Worm (Caenorhabditis elegans) whole organism, young adult: ENCODE results near the gene lact-6.

Experiments used
- B0336.3 ChIP-seq: fragments of 200-800 bp; sonication (Bioruptor generic); IDR thresholded peaks from 2 replicates; pipeline ENCODE4 v1.3.6; 2022; ENCODE audit warnings: missing genetic modification characterization, missing compliant biosample characterization
- F22D6.2 ChIP-seq: sonication (generic microtip); optimal IDR thresholded peaks from 2 replicates; lab custom pipeline; 2016; ENCODE audit warnings: mild to moderate bottlenecking, missing genetic modification characterization, missing compliant biosample characterization
- F49E8.2 ChIP-seq: sonication (generic microtip); optimal IDR thresholded peaks from 3 replicates; lab custom pipeline; 2017; ENCODE audit warnings: missing genetic modification characterization, mild to moderate bottlenecking, missing compliant biosample characterization, antibody characterized with exemption, moderate library complexity; ENCODE audit not compliant: insufficient read depth
- F55B11.4 ChIP-seq: sonication (generic microtip); optimal IDR thresholded peaks from 2 replicates; lab custom pipeline; 2016; ENCODE audit warnings: missing compliant biosample characterization, missing genetic modification characterization, borderline replicate concordance; ENCODE audit not compliant: insufficient read depth
- aptf-3 ChIP-seq: fragments of 200-800 bp; sonication (Bioruptor generic); IDR thresholded peaks from 2 replicates; pipeline ENCODE4 v1.3.6; 2022; ENCODE audit warnings: missing genetic modification characterization, missing compliant biosample characterization
- atf-7 ChIP-seq: sonication (generic microtip); optimal IDR thresholded peaks from 2 replicates; lab custom pipeline; 2017; ENCODE audit warnings: mild to moderate bottlenecking, missing genetic modification characterization, missing compliant biosample characterization
- attf-6 ChIP-seq: fragments of 200-800 bp; sonication (Bioruptor generic); IDR thresholded peaks from 2 replicates; pipeline ENCODE4 v1.3.6; 2022; ENCODE audit warnings: missing genetic modification reagents, missing genetic modification characterization, missing compliant biosample characterization
- ccch-3 ChIP-seq: fragments of 200-800 bp; sonication (Bioruptor generic); optimal IDR thresholded peaks from 2 replicates; lab custom pipeline; 2018; ENCODE audit warnings: mild to moderate bottlenecking, missing genetic modification characterization, missing compliant biosample characterization
- cebp-1 ChIP-seq, 2 experiments: fragments of 200-800 bp in 1 of 2; sonication (Bioruptor generic) in 1 of 2; sonication (generic microtip) in 1 of 2; IDR thresholded peaks in 1 of 2; optimal IDR thresholded peaks in 1 of 2; 2 replicates each; pipeline versions ENCODE4 v1.3.6 to Lab custom; 2017 to 2022; ENCODE audit warnings: missing compliant biosample characterization in 2 of 2, missing genetic modification characterization in 2 of 2, mild to moderate bottlenecking in 1 of 2, missing genetic modification reagents in 1 of 2, moderate library complexity in 1 of 2
- die-1 ChIP-seq: sonication (generic microtip); optimal IDR thresholded peaks from 2 replicates; lab custom pipeline; 2016; ENCODE audit warnings: missing genotype, mild to moderate bottlenecking, missing genetic modification characterization, missing compliant biosample characterization
- dox-1 ChIP-seq: fragments of 200-800 bp; sonication (Bioruptor generic); IDR thresholded peaks from 2 replicates; pipeline ENCODE4 v1.3.6; 2022; ENCODE audit warnings: missing genetic modification reagents, missing genetic modification characterization, missing compliant biosample characterization
- dpl-1 ChIP-seq: fragments of 150-350 bp; optimal IDR thresholded peaks from 2 replicates; lab custom pipeline; 2014; ENCODE audit warnings: missing biosample characterization, missing genetic modification reagents, missing genetic modification characterization
- egl-44 ChIP-seq: fragments of 200-800 bp; sonication (Bioruptor generic); IDR thresholded peaks from 2 replicates; pipeline ENCODE4 v1.3.6; 2022; ENCODE audit warnings: missing genetic modification reagents, missing genetic modification characterization, missing compliant biosample characterization
- egrh-3 ChIP-seq: fragments of 200-800 bp; sonication (Bioruptor generic); IDR thresholded peaks from 2 replicates; pipeline ENCODE4 v1.3.6; 2022; ENCODE audit warnings: missing genetic modification reagents, missing genetic modification characterization, missing compliant biosample characterization
- ekl-4 ChIP-seq: fragments of 200-800 bp; sonication (Bioruptor generic); IDR thresholded peaks from 2 replicates; pipeline ENCODE4 v1.3.6; 2022; ENCODE audit warnings: missing genetic modification reagents, missing genetic modification characterization, missing compliant biosample characterization
- fkh-3 ChIP-seq: sonication (generic microtip); optimal IDR thresholded peaks from 2 replicates; lab custom pipeline; 2016; ENCODE audit warnings: mild to moderate bottlenecking, missing genetic modification characterization, missing compliant biosample characterization
- hlh-26 ChIP-seq: fragments of 200-800 bp; sonication (Bioruptor generic); conservative IDR thresholded peaks from 2 replicates; pipeline ENCODE4 v1.3.6; 2022; ENCODE audit warnings: missing genetic modification reagents, missing genetic modification characterization, missing compliant biosample characterization
- hmg-20 ChIP-seq: fragments of 200-800 bp; sonication (Bioruptor generic); IDR thresholded peaks from 2 replicates; pipeline ENCODE4 v1.3.6; 2022; ENCODE audit warnings: missing genetic modification reagents, missing genetic modification characterization, missing compliant biosample characterization
- hrde-1 ChIP-seq: sonication (generic microtip); optimal IDR thresholded peaks from 2 replicates; lab custom pipeline; 2016; ENCODE audit warnings: missing genetic modification characterization, mild to moderate bottlenecking, missing compliant biosample characterization, moderate library complexity, missing genotype, missing genetic modification reagents, borderline replicate concordance
- hsf-1 ChIP-seq: fragments of 200-800 bp; sonication (Bioruptor generic); IDR thresholded peaks from 2 replicates; pipeline ENCODE4 v1.3.6; 2022; ENCODE audit warnings: missing genetic modification reagents, missing genetic modification characterization, missing compliant biosample characterization
- lag-1 ChIP-seq: fragments of 200-800 bp; sonication (Bioruptor generic); IDR thresholded peaks from 2 replicates; pipeline ENCODE4 v1.3.6; 2022; ENCODE audit warnings: missing genetic modification reagents, missing genetic modification characterization, missing compliant biosample characterization
- let-526 ChIP-seq: fragments of 200-800 bp; sonication (Bioruptor generic); IDR thresholded peaks from 2 replicates; pipeline ENCODE4 v1.3.6; 2022; ENCODE audit warnings: missing genetic modification reagents, missing genetic modification characterization, missing compliant biosample characterization
- let-607 ChIP-seq, 2 experiments: fragments of 200-800 bp in 1 of 2; sonication (Bioruptor generic) in 1 of 2; sonication (generic microtip) in 1 of 2; optimal IDR thresholded peaks; 2 replicates each; lab custom pipeline; 2016 to 2018; ENCODE audit warnings: mild to moderate bottlenecking in 2 of 2, missing compliant biosample characterization in 2 of 2, missing genetic modification characterization in 2 of 2, moderate library complexity in 2 of 2, missing genotype in 1 of 2
- lin-54 ChIP-seq: fragments of 200-800 bp; sonication (Bioruptor generic); optimal IDR thresholded peaks from 2 replicates; lab custom pipeline; 2018; ENCODE audit warnings: mild to moderate bottlenecking, missing genetic modification characterization, missing compliant biosample characterization
- lir-1 ChIP-seq: fragments of 200-800 bp; sonication (Bioruptor generic); conservative IDR thresholded peaks from 2 replicates; pipeline ENCODE4 v1.3.6; 2022; ENCODE audit warnings: missing genetic modification reagents, missing genetic modification characterization, missing compliant biosample characterization
- lsl-1 ChIP-seq: fragments of 200-800 bp; sonication (Bioruptor generic); optimal IDR thresholded peaks from 2 replicates; lab custom pipeline; 2018; ENCODE audit warnings: mild to moderate bottlenecking, missing genetic modification characterization, moderate library complexity, missing compliant biosample characterization
- madf-3 ChIP-seq: fragments of 200-800 bp; sonication (Bioruptor generic); IDR thresholded peaks from 2 replicates; pipeline ENCODE4 v1.3.6; 2022; ENCODE audit warnings: missing genetic modification reagents, missing genetic modification characterization, missing compliant biosample characterization
- nfya-1 ChIP-seq: sonication (generic microtip); optimal IDR thresholded peaks from 2 replicates; lab custom pipeline; 2017; ENCODE audit warnings: antibody characterized with exemption, missing compliant biosample characterization, missing genetic modification characterization, borderline replicate concordance; ENCODE audit not compliant: insufficient read depth
- nfya-2 ChIP-seq: fragments of 200-800 bp; sonication (Bioruptor generic); IDR thresholded peaks from 2 replicates; pipeline ENCODE4 v1.3.6; 2022; ENCODE audit warnings: missing genetic modification reagents, missing genetic modification characterization, missing compliant biosample characterization
- nfyb-1 ChIP-seq: fragments of 200-800 bp; sonication (Bioruptor generic); IDR thresholded peaks from 2 replicates; pipeline ENCODE4 v1.3.6; 2022; ENCODE audit warnings: missing genetic modification reagents, missing genetic modification characterization, missing compliant biosample characterization
- nhr-80 ChIP-seq: sonication (generic microtip); optimal IDR thresholded peaks from 2 replicates; lab custom pipeline; 2016; ENCODE audit warnings: missing genetic modification characterization, missing compliant biosample characterization
- rec-8 ChIP-seq, 2 experiments: sonication (generic microtip); optimal IDR thresholded peaks; 2 replicates each; lab custom pipeline; 2016; ENCODE audit warnings: mild to moderate bottlenecking in 2 of 2, missing genetic modification characterization in 2 of 2, missing genetic modification reagents in 2 of 2, missing genotype in 2 of 2, missing biosample characterization in 1 of 2, missing compliant biosample characterization in 1 of 2, moderate library complexity in 1 of 2
- sdz-38 ChIP-seq: sonication (generic microtip); optimal IDR thresholded peaks from 2 replicates; lab custom pipeline; 2016; ENCODE audit warnings: missing genotype, missing genetic modification characterization, missing compliant biosample characterization
- sea-2 ChIP-seq: fragments of 200-800 bp; sonication (Bioruptor generic); IDR thresholded peaks from 2 replicates; pipeline ENCODE4 v1.3.6; 2022; ENCODE audit warnings: missing genetic modification characterization, missing compliant biosample characterization
- tbp1 ChIP-seq: fragments of 200-800 bp; sonication (Bioruptor generic); optimal IDR thresholded peaks from 2 replicates; lab custom pipeline; 2018; ENCODE audit warnings: mild to moderate bottlenecking, missing genetic modification characterization, missing compliant biosample characterization
- zfh-2 ChIP-seq: fragments of 200-800 bp; sonication (Bioruptor generic); conservative IDR thresholded peaks from 2 replicates; pipeline ENCODE4 v1.3.6; 2022; ENCODE audit warnings: missing genetic modification reagents, missing genetic modification characterization, missing compliant biosample characterization
- ztf-25 ChIP-seq: fragments of 200-800 bp; sonication (Bioruptor generic); IDR thresholded peaks from 2 replicates; pipeline ENCODE4 v1.3.6; 2022; ENCODE audit warnings: missing genetic modification reagents, missing genetic modification characterization, missing compliant biosample characterization
- ztf-28 ChIP-seq: fragments of 200-800 bp; sonication (Bioruptor generic); IDR thresholded peaks from 2 replicates; pipeline ENCODE4 v1.3.6; 2022; ENCODE audit warnings: missing genetic modification reagents, missing genetic modification characterization, missing compliant biosample characterization

Gene lact-6

DNA sequence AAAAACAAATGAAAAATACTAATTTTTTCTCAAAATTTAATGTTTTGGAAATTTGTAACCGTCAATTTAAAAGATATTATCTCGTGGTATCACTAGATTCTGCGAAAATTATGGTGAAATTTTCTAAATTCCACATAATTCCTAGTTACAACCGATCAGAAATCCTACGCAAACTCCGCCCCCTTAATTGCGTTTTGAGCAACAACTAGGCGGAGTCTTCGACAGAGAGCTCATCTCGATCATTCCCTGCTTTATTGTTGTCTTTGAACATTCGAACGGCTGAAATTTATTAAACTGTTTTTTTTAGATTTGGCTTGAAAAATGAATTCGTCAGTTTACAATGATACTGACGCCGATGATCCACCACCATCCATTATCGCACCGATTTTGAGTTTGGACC is 31.7 kb downstream of the lact-6 start, which contains the start of gene T02D1.4:
Gene T02D1.4, plus strand, starts transcription at position 301 of the 400 bp plus-strand sequence.
- no peak for TF ChIP-seq fkh-3
- no peak for TF ChIP-seq let-526 (GFP tag; lab: Robert Waterston, UW)
- TF ChIP-seq rec-8 (tag; optimal IDR thresholded peaks at IDR 0.05; lab: Kevin White, UChicago), result no peak
- no peak for TF ChIP-seq F22D6.2 (tag; lab: Kevin White, UChicago)
- TF ChIP-seq lag-1 (GFP tag; lab: Robert Waterston, UW), result no peak
- TF ChIP-seq madf-3 (GFP tag; lab: Robert Waterston, UW), result no peak
- no peak for TF ChIP-seq hmg-20
- no peak for TF ChIP-seq egl-44 (GFP tag; lab: Robert Waterston, UW)
- no peak for TF ChIP-seq nfya-2 (GFP tag; lab: Robert Waterston, UW)
- TF ChIP-seq dpl-1, result no peak

DNA sequence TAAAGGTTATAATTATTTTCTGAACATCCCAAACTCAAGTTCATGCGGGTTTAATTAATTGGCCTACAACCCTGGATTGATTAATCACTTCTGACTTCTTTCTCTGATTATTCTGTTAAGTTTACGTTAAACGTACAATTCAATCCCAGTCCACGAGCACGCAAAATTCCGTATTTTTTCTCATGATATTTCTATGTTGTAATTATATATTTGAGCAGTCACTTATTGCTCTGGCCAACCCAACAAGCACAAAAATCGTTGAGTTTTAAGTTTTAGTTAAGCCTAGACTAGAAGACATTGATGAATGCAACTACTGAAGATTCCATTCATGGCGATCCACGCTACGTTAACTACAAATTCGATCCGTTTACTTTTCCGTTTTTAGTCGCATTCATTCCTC is 35.3 kb downstream of the lact-6 start, which contains the start of gene sru-15:
Gene sru-15, plus strand, starts transcription at position 301 of the 400 bp plus-strand sequence.
- TF ChIP-seq ekl-4 (GFP tag; lab: Robert Waterston, UW), result no peak
- TF ChIP-seq hlh-26, result no peak
- no peak for TF ChIP-seq attf-6 (GFP tag; lab: Robert Waterston, UW)
- TF ChIP-seq cebp-1 (GFP tag; IDR thresholded peaks at IDR 0.05; lab: Robert Waterston, UW), result no peak
- no peak for TF ChIP-seq cebp-1 (tag; optimal IDR thresholded peaks at IDR 0.05; lab: Kevin White, UChicago)
- no peak for TF ChIP-seq atf-7 (tag; lab: Kevin White, UChicago)
- TF ChIP-seq ztf-25 (GFP tag; lab: Robert Waterston, UW), result no peak
- no peak for TF ChIP-seq sea-2
- TF ChIP-seq F49E8.2, result no peak
- TF ChIP-seq die-1, result no peak

DNA sequence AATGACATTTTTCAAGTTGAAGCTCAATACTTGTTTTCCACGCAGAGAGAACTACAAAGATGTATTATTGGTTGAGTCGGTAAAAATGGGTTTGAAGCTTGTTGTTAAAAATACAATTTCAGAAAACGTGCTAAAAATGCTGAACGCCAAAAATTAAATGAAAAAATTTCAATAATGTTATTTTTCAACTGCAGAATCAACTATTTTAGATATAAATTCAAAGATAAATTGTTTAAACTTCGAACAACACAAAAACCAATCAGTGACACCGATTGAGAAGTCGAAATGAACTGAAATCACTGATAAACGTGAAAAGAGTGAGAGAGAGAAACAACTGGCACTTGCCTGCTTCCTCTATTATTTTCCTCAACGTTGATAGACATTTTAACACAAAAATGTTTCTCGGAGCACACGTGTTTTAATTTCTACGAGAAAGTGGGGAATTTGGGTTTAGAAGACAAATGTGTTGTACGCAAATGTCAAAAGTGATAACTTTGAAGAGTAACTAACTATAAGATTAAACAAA is 43.7 kb downstream of the lact-6 start, which contains the start of gene T02D1.8:
Gene T02D1.8, minus strand, starts transcription at position 51 of the 526 bp plus-strand sequence.
- TF ChIP-seq ztf-28 (GFP tag; lab: Robert Waterston, UW) (no peak), nfyb-1 (GFP tag; lab: Robert Waterston, UW) (no peak), aptf-3 (GFP tag; lab: Robert Waterston, UW) (no peak), nhr-80 (tag; lab: Kevin White, UChicago) (peak; percentile 86), hrde-1 (no peak), ccch-3 (GFP tag; lab: Kevin White, UChicago) (no peak), nfya-1 (no peak), F55B11.4 (no peak), F49E8.2 (no peak), egrh-3 (no peak), let-607 (tag; optimal IDR thresholded peaks at IDR 0.05; lab: Kevin White, UChicago) (peak; percentile 18 to 49), sdz-38 (tag; lab: Kevin White, UChicago) (no peak)

DNA sequence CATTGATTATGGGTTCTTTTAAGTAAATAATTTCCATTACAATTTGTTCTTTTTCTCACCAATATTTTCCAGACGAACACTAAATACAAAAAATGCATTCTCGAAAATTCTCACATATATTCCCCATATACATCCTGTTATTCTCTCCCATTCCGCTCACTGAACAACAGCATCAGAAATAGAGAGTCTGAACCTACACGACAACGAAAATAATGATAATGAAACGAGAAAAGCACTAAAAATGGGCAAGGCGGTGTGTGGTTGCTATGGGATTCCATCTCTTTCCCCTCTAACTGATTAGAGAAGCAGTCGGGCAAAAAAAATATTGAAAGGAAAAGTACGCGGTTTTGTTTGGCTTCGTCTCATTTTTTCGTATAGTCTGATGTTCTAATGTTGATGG is 48.1 kb downstream of the lact-6 start, which contains the start of gene C30H6.12:
Gene C30H6.12, plus strand, starts transcription at position 301 of the 400 bp plus-strand sequence.
- no peak for TF ChIP-seq zfh-2
- TF ChIP-seq egrh-3, result no peak
- TF ChIP-seq lin-54, result no peak
- TF ChIP-seq hsf-1 (GFP tag; lab: Robert Waterston, UW), result no peak
- TF ChIP-seq B0336.3 (GFP tag; lab: Robert Waterston, UW), result no peak
- TF ChIP-seq lsl-1 (GFP tag; lab: Kevin White, UChicago), result no peak
- no peak for TF ChIP-seq tbp1
- TF ChIP-seq dox-1, result no peak
- TF ChIP-seq lir-1 (GFP tag; lab: Robert Waterston, UW), result no peak
- no peak for TF ChIP-seq ccch-3 (GFP tag; lab: Kevin White, UChicago)
- TF ChIP-seq nfya-1, result no peak
